Worm (Caenorhabditis elegans) whole organism, early embryonic: ENCODE data around the gene C54G10.1.

Experiments used
- B0310.2 ChIP-seq: sonication (generic microtip); optimal IDR thresholded peaks from 2 replicates; lab custom pipeline; 2016; ENCODE audit warnings: mild to moderate bottlenecking, missing genetic modification characterization, missing compliant biosample characterization
- F13C5.2 ChIP-seq: sonication (generic microtip); optimal IDR thresholded peaks from 2 replicates; lab custom pipeline; 2017; ENCODE audit warnings: mild to moderate bottlenecking, missing genetic modification characterization, inconsistent platforms, missing compliant biosample characterization
- aly-1 ChIP-seq: sonication (generic microtip); optimal IDR thresholded peaks from 2 replicates; lab custom pipeline; 2016; ENCODE audit warnings: missing genetic modification characterization, missing compliant biosample characterization
- ama-1 ChIP-seq: fragments of 150-350 bp; optimal IDR thresholded peaks from 2 replicates; lab custom pipeline; 2014
- ceh-13 ChIP-seq: fragments of 200-800 bp; sonication (Bioruptor generic); optimal IDR thresholded peaks from 2 replicates; lab custom pipeline; 2018; ENCODE audit warnings: mild to moderate bottlenecking, missing genetic modification characterization, missing compliant biosample characterization
- ceh-36 ChIP-seq: sonication (generic microtip); optimal IDR thresholded peaks from 2 replicates; lab custom pipeline; 2016; ENCODE audit warnings: missing genetic modification characterization, inconsistent platforms, missing compliant biosample characterization
- ets-7 ChIP-seq: sonication (generic microtip); optimal IDR thresholded peaks from 2 replicates; lab custom pipeline; 2016; ENCODE audit warnings: missing genotype, missing genetic modification characterization, missing compliant biosample characterization
- flt-1 ChIP-seq: fragments of 200-800 bp; sonication (Bioruptor generic); IDR thresholded peaks from 2 replicates; pipeline ENCODE4 v1.3.6; 2022; ENCODE audit warnings: missing genetic modification characterization, missing compliant biosample characterization
- hmbx-1 ChIP-seq: sonication (generic microtip); optimal IDR thresholded peaks from 2 replicates; lab custom pipeline; 2016; ENCODE audit warnings: mild to moderate bottlenecking, missing genetic modification characterization, missing compliant biosample characterization
- hmg-4 ChIP-seq: fragments of 200-800 bp; sonication (Bioruptor generic); optimal IDR thresholded peaks from 2 replicates; lab custom pipeline; 2018; ENCODE audit warnings: mild to moderate bottlenecking, missing genetic modification characterization, missing compliant biosample characterization
- hnd-1 ChIP-seq: sonication (generic microtip); optimal IDR thresholded peaks from 2 replicates; lab custom pipeline; 2016; ENCODE audit warnings: missing genetic modification characterization, missing compliant biosample characterization
- pes-1 ChIP-seq: fragments of 200-800 bp; sonication (Bioruptor generic); IDR thresholded peaks from 2 replicates; pipeline ENCODE4 v1.3.6; 2022; ENCODE audit warnings: missing genetic modification reagents, missing genetic modification characterization, missing compliant biosample characterization
- scrt-1 ChIP-seq: fragments of 200-800 bp; sonication (Bioruptor generic); IDR thresholded peaks from 2 replicates; pipeline ENCODE4 v1.3.6; 2022; ENCODE audit warnings: missing genetic modification characterization, missing compliant biosample characterization
- sea-1 ChIP-seq: fragments of 200-800 bp; sonication (Bioruptor generic); conservative IDR thresholded peaks from 2 replicates; pipeline ENCODE4 v1.3.6; 2022; ENCODE audit warnings: missing genetic modification characterization, missing compliant biosample characterization
- tbx-11 ChIP-seq: fragments of 200-800 bp; sonication (Bioruptor generic); IDR thresholded peaks from 2 replicates; pipeline ENCODE4 v1.3.6; 2022; ENCODE audit warnings: missing genetic modification characterization, missing compliant biosample characterization
- tbx-37 ChIP-seq: fragments of 200-800 bp; sonication (Bioruptor generic); conservative IDR thresholded peaks from 2 replicates; pipeline ENCODE4 v1.3.6; 2022; ENCODE audit warnings: missing genetic modification reagents, missing genetic modification characterization, missing compliant biosample characterization
- tra-4 ChIP-seq: sonication (generic microtip); optimal IDR thresholded peaks from 2 replicates; lab custom pipeline; 2017; ENCODE audit warnings: missing genetic modification characterization, missing compliant biosample characterization

Gene C54G10.1

DNA sequence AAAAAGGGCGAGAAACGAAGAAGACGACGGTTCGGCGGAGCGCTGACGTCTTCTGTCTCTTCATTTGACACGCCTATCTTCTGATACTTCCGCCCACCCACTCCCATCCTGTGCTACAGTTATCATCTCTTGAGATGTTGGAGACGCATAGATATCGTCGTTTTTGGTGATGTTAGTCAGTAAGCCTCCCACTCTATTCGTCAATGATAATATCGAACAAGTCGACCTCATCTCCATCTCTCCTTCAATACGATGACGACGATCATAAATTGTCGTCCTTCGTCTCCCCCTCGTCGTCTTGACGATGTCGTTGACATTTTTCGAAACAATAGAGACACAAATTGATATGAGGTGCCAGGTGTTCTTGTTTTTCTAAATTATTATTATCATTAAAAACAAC, 17.2 kb downstream of the C54G10.1 start, which contains the start of gene slc-25A29:
Gene slc-25A29 (minus strand): TSS at position 45 of the 400 bp plus-strand sequence.
- TF ChIP-seq tra-4 (tag; lab: Kevin White, UChicago) (no peak), tbx-11 (GFP tag; lab: Robert Waterston, UW) (no peak), hmg-4 (GFP tag; lab: Kevin White, UChicago) (no peak), tbx-37 (no peak), sea-1 (no peak)

DNA sequence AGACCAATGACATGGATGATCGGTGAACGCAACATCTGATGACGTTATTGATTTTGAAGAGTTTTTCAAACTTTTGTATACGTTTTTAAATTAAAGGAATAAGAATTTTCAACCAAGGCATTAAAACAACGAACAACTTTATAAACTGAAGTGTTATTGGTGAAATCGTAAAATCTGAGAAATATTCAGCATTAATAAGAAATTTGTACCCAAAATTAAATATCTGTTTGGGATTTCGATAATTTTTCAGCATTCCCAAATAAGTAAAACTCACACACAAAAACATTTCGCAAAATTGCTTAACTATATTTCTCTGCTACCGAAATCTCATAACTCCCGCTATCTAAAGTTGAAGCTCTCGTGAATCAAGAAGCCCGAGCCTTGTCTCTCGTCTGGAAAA, 18.7 kb downstream of the C54G10.1 start:
- no peak for TF ChIP-seq tbx-11 (GFP tag; lab: Robert Waterston, UW)
- no peak for TF ChIP-seq ama-1
- no peak for TF ChIP-seq scrt-1
- TF ChIP-seq flt-1: no peak
- TF ChIP-seq hmg-4 (GFP tag; lab: Kevin White, UChicago): no peak
- no peak for TF ChIP-seq pes-1 (GFP tag; lab: Robert Waterston, UW)
- no peak for TF ChIP-seq ceh-13 (GFP tag; lab: Kevin White, UChicago)
- no peak for TF ChIP-seq tra-4 (tag; lab: Kevin White, UChicago)
- TF ChIP-seq F13C5.2 (tag; lab: Kevin White, UChicago): no peak
- no peak for TF ChIP-seq tbx-37
- TF ChIP-seq hnd-1 (tag; lab: Kevin White, UChicago): no peak
- no peak for TF ChIP-seq ets-7 (tag; lab: Kevin White, UChicago)
- no peak for TF ChIP-seq aly-1 (tag; lab: Kevin White, UChicago)
- no peak for TF ChIP-seq B0310.2 (tag; lab: Kevin White, UChicago)
- no peak for TF ChIP-seq sea-1
- no peak for TF ChIP-seq ceh-36 (tag; lab: Kevin White, UChicago)

DNA sequence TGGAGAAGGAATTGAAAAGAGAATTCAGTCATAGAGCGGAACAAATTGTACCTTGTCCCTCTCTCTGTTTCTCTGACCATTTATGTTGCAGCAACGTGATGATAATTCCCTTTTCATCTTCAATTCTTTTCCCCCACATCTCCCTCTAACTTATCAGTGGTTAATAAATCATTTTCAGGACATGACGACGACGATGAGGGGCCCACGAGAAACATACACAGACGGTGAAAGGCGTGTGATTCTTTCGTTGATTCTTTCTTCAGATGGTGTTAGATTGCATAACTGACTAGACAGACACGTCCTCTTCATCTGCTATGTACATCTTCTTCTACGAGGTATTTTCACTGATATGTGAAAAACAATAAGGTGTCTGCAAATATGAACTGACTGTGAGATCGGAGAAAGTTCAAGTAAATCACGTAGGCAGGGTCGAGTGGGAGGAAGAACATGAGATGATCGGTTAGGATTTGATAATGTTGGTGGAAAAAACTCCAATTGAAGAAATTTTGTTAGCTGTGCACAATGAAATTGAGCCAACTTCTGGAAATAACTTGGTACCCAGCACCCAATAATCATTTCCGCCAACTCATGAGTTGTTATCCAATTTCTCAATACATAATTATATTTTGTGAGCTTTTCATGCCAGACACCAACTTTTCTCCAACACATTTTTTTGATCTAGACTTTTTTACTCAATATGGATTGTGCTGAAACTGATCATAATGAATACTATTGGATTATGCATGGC, 19.9 kb downstream of the C54G10.1 start, which contains the start of gene srh-17:
Gene srh-17 (plus strand): TSS at position 698 of the 748 bp plus-strand sequence.
- no peak for TF ChIP-seq ceh-13 (GFP tag; lab: Kevin White, UChicago)
- TF ChIP-seq ets-7 (tag; lab: Kevin White, UChicago): no peak

DNA sequence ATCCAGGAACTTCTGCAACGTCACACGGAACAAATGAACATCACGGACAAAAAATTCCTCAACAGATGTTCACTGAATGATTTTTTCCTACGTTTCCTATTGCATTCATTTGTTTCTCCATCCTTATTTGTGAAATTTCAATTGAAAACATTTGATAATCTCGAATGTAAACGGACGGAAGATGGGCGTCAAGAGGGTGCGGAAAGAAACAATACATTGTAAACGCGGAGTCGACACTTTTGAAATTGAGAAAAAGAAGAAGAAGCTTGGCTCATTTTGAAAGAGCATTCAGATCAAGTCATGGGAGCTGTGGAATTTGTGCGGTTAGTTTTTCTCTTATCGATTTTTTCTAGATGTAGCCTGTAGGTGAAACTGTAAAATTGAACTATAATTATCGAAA, 22.1 kb downstream of the C54G10.1 start, which contains the start of gene C47E8.9:
Gene C47E8.9 (plus strand): TSS at position 301 of the 400 bp plus-strand sequence.
- TF ChIP-seq ceh-13 (GFP tag; lab: Kevin White, UChicago): no peak

DNA sequence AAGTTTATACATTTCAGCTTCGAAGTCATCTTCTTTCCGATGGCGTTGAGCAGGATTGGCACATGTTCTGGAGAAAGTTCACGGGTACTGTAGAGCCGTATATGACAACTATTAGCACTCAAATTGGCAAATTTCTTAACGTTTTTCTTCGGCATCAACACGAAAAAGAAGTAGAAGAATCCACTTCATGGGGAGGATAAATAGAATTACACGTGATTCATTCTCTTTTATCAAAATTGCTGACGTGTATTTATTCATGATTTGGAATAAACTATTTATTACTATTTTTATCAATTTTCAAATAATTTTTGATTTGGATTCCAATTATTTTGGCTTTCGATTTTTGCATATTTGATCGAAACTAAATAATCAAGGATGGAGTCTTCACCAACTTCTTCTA, 24.8 kb downstream of the C54G10.1 start, which contains the start of gene C47E8.1:
Gene C47E8.1 (plus strand): TSS at position 301 of the 400 bp plus-strand sequence.
- TF ChIP-seq hmg-4 (GFP tag; lab: Kevin White, UChicago) (no peak), tbx-37 (no peak), B0310.2 (tag; lab: Kevin White, UChicago) (no peak), F13C5.2 (tag; lab: Kevin White, UChicago) (no peak), tbx-11 (GFP tag; lab: Robert Waterston, UW) (no peak), aly-1 (tag; lab: Kevin White, UChicago) (no peak), ets-7 (tag; lab: Kevin White, UChicago) (no peak), scrt-1 (no peak), ama-1 (no peak), pes-1 (GFP tag; lab: Robert Waterston, UW) (no peak), ceh-13 (GFP tag; lab: Kevin White, UChicago) (no peak), hnd-1 (tag; lab: Kevin White, UChicago) (no peak)

DNA sequence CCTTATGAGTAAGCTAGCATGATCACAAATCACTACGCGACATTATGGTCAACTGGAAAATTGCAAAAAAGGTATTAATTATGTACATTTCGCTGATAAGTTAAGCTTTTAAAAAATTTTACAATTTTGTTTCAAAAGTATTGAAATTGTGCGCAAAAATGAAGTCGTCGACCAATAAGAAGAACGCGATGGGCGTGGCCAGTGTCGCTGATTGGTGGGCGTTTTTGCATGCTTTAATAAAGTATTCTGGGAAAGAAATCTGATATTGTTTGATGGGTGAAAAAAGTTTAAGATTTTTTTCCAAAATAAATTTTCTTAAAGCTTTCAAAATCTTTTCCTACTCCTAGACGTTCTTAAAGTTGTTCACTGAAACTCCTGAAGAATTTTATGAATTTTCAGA, 37.4 kb downstream of the C54G10.1 start:
- TF ChIP-seq ceh-13 (GFP tag; lab: Kevin White, UChicago) (no peak), hmbx-1 (tag; lab: Kevin White, UChicago) (no peak), hmg-4 (GFP tag; lab: Kevin White, UChicago) (no peak), scrt-1 (no peak), ets-7 (tag; lab: Kevin White, UChicago) (no peak), tbx-37 (no peak), ama-1 (no peak), ceh-36 (tag; lab: Kevin White, UChicago) (no peak), tra-4 (tag; lab: Kevin White, UChicago) (no peak), tbx-11 (GFP tag; lab: Robert Waterston, UW) (no peak), pes-1 (GFP tag; lab: Robert Waterston, UW) (no peak), B0310.2 (tag; lab: Kevin White, UChicago) (no peak), flt-1 (no peak)

DNA sequence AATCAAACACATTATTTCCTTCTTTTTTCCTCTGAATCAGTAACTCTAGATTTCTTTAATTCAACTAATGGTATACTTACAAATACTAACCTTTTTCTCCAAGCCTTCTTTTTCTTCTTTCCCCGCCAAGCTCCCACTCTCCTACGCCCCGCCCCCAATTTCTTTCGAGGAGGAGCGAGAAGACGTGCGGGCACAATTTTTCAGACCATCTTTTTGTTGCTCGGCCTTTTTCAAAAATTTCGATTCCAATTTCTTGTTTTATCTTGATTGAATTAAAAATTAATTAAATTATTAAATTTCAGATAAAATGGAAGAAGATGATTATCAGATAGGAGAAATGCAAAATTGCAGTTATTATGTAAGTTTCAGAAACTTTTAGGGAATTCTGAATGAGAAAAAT, 39.1 kb downstream of the C54G10.1 start, which contains the start of gene C47E8.3:
Gene C47E8.3 (plus strand): TSS at position 301 of the 400 bp plus-strand sequence.
- TF ChIP-seq sea-1: no peak
- no peak for TF ChIP-seq tbx-11 (GFP tag; lab: Robert Waterston, UW)
- TF ChIP-seq F13C5.2 (tag; lab: Kevin White, UChicago): no peak
- TF ChIP-seq aly-1 (tag; lab: Kevin White, UChicago): no peak
- no peak for TF ChIP-seq tra-4 (tag; lab: Kevin White, UChicago)
- no peak for TF ChIP-seq pes-1 (GFP tag; lab: Robert Waterston, UW)
- no peak for TF ChIP-seq ceh-13 (GFP tag; lab: Kevin White, UChicago)
- TF ChIP-seq tbx-37: no peak
- TF ChIP-seq hmg-4 (GFP tag; lab: Kevin White, UChicago): no peak
- TF ChIP-seq B0310.2 (tag; lab: Kevin White, UChicago): no peak

DNA sequence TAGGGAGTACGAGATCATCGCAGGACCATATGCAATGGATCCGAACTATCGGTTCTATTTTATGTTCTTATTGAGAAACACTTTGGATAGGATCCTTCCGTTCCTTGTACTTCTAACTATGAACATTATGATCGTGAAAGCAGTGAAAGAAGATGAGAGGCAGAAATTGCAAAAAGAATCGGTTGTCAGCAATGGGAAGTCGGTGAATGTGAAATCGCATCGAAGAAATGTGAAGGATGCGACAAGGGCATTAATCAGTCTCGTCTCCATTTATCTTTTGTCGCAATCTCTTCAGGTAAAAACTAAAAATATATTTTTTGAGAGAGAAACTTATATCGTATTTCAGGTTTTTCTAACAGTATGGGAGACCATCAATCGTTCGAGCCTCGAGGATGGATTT, 42.0 kb downstream of the C54G10.1 start:
- no peak for TF ChIP-seq F13C5.2 (tag; lab: Kevin White, UChicago)
- no peak for TF ChIP-seq pes-1 (GFP tag; lab: Robert Waterston, UW)
- TF ChIP-seq ceh-13 (GFP tag; lab: Kevin White, UChicago): no peak
- no peak for TF ChIP-seq ama-1
- TF ChIP-seq ceh-36 (tag; lab: Kevin White, UChicago): no peak
- no peak for TF ChIP-seq scrt-1
- TF ChIP-seq tbx-37: no peak
- TF ChIP-seq hmbx-1 (tag; lab: Kevin White, UChicago): no peak
- TF ChIP-seq sea-1: no peak
- TF ChIP-seq hnd-1 (tag; lab: Kevin White, UChicago): no peak
- TF ChIP-seq aly-1 (tag; lab: Kevin White, UChicago): no peak
- no peak for TF ChIP-seq hmg-4 (GFP tag; lab: Kevin White, UChicago)
- no peak for TF ChIP-seq tbx-11 (GFP tag; lab: Robert Waterston, UW)
- TF ChIP-seq flt-1: no peak
- TF ChIP-seq tra-4 (tag; lab: Kevin White, UChicago): no peak
- TF ChIP-seq B0310.2 (tag; lab: Kevin White, UChicago): no peak
